Worm (Caenorhabditis elegans): ENCODE measurements around the gene M117.1.

M117.1 gene

ce11 chrIV:11821591-11822361, 7.7 kb downstream of the M117.1 start, which contains the start of the genes par-5 and M117.3 (continued):
- TF ChIP-seq nhr-47 (tag; optimal IDR thresholded peaks at IDR 0.05), result peak; percentile 79

ce11 chrIV:11822454-11822853, 8.4 kb downstream of the M117.1 start:
- TF ChIP-seq fkh-10 (GFP tag; optimal IDR thresholded peaks at IDR 0.05), result no peak
- TF ChIP-seq unc-86 (tag; optimal IDR thresholded peaks at IDR 0.05), result peak; percentile 15
- no peak for TF ChIP-seq zip-4 (GFP tag; optimal IDR thresholded peaks at IDR 0.05)
- TF ChIP-seq xbp-1 (tag; optimal IDR thresholded peaks at IDR 0.05), result peak; percentile 52
- TF ChIP-seq dsc-1 (tag; optimal IDR thresholded peaks at IDR 0.05), result peak; percentile 23
- TF ChIP-seq tlp-1 (tag; optimal IDR thresholded peaks at IDR 0.05), result no peak
- no peak for TF ChIP-seq mef-2 (tag; optimal IDR thresholded peaks at IDR 0.05)
- peak; percentile 1 for TF ChIP-seq nhr-77 (tag; optimal IDR thresholded peaks at IDR 0.05)
- TF ChIP-seq nhr-19 (GFP tag; conservative IDR thresholded peaks at IDR 0.05), result peak; percentile 48
- peak; percentile 44 to 80 for TF ChIP-seq lsy-2 (tag; optimal IDR thresholded peaks at IDR 0.05)
- peak; percentile 31 for TF ChIP-seq nhr-20 (tag; optimal IDR thresholded peaks at IDR 0.05)
- no peak for TF ChIP-seq ama-1 (optimal IDR thresholded peaks at IDR 0.05)
- TF ChIP-seq ets-5 (GFP tag; IDR thresholded peaks at IDR 0.05), result no peak
- TF ChIP-seq lin-13 (GFP tag; optimal IDR thresholded peaks at IDR 0.05), result peak; percentile 48
- no peak for TF ChIP-seq unc-30 (tag; optimal IDR thresholded peaks at IDR 0.05)
- peak; percentile 87 to 93 (median 89) for TF ChIP-seq dpl-1 (GFP tag; optimal IDR thresholded peaks at IDR 0.05)
- peak; percentile 35 for TF ChIP-seq mep-1 (tag; optimal IDR thresholded peaks at IDR 0.05)
- TF ChIP-seq hpl-2 (GFP tag; optimal IDR thresholded peaks at IDR 0.05), result no peak
- peak; percentile 21 for TF ChIP-seq fkh-8 (tag; optimal IDR thresholded peaks at IDR 0.05)
- TF ChIP-seq unc-130 (tag; optimal IDR thresholded peaks at IDR 0.05), result no peak
- TF ChIP-seq swsn-7 (tag; optimal IDR thresholded peaks at IDR 0.05), result peak; percentile 55
- peak; percentile 51 for TF ChIP-seq skn-1 (tag; optimal IDR thresholded peaks at IDR 0.05)
- peak in 1 of 6 experiments; percentile 36 for TF ChIP-seq elt-3 (tag; optimal IDR thresholded peaks at IDR 0.05)
- TF ChIP-seq lin-35 (GFP tag; optimal IDR thresholded peaks at IDR 0.05), result peak; percentile 90 to 93
- no peak for TF ChIP-seq ceh-90 (tag; optimal IDR thresholded peaks at IDR 0.05)
- no peak for TF ChIP-seq ces-1 (GFP tag; optimal IDR thresholded peaks at IDR 0.05)
- TF ChIP-seq aly-2 (tag; optimal IDR thresholded peaks at IDR 0.05), result no peak
- TF ChIP-seq nhr-12 (tag; optimal IDR thresholded peaks at IDR 0.05), result no peak
- peak; percentile 17 for TF ChIP-seq blmp-1 (tag; optimal IDR thresholded peaks at IDR 0.05)
- peak; percentile 47 for TF ChIP-seq nhr-85 (tag)
- no peak for TF ChIP-seq alr-1 (tag; optimal IDR thresholded peaks at IDR 0.05; ENCODE audit: borderline replicate concordance)
- TF ChIP-seq nhr-47 (tag; optimal IDR thresholded peaks at IDR 0.05), result peak; percentile 44
- no peak for TF ChIP-seq efl-3 (GFP tag; optimal IDR thresholded peaks at IDR 0.05)
- TF ChIP-seq pax-3 (tag; optimal IDR thresholded peaks at IDR 0.05), result peak; percentile 38
- TF ChIP-seq nhr-11 (tag; optimal IDR thresholded peaks at IDR 0.05), result no peak
- TF ChIP-seq lin-15B (tag; optimal IDR thresholded peaks at IDR 0.05), result peak; percentile 41
- TF ChIP-seq C16A3.4 (tag; optimal IDR thresholded peaks at IDR 0.05), result peak; percentile 49
- TF ChIP-seq lin-14 (GFP tag; optimal IDR thresholded peaks at IDR 0.05), result no peak
- peak; percentile 57 for TF ChIP-seq snu-23 (GFP tag; optimal IDR thresholded peaks at IDR 0.05)
- TF ChIP-seq elt-2 (tag; optimal IDR thresholded peaks at IDR 0.05), result no peak
- peak; percentile 3 for TF ChIP-seq F16B12.6 (tag; optimal IDR thresholded peaks at IDR 0.05)
- TF ChIP-seq ceh-63 (GFP tag; optimal IDR thresholded peaks at IDR 0.05), result no peak
- TF ChIP-seq pag-3 (tag; optimal IDR thresholded peaks at IDR 0.05; ENCODE audit: borderline replicate concordance, insufficient read depth), result no peak
- peak; percentile 21; the same call in 1 of the 2 replicates for TF ChIP-seq ceh-88 (GFP tag; IDR thresholded peaks at IDR 0.05)
- peak; percentile 10 for TF ChIP-seq fos-1 (tag; optimal IDR thresholded peaks at IDR 0.05)
- TF ChIP-seq nhr-90 (tag; optimal IDR thresholded peaks at IDR 0.05; ENCODE audit: poor library complexity), result no peak
- no peak for TF ChIP-seq fkh-4 (tag; optimal IDR thresholded peaks at IDR 0.05; ENCODE audit: borderline replicate concordance)
- peak; percentile 46; the same call in 1 of the 2 replicates for TF ChIP-seq isw-1 (GFP tag; IDR thresholded peaks at IDR 0.05)
- peak; percentile 10 to 85 (median 34) for TF ChIP-seq ceh-82 (tag; optimal IDR thresholded peaks at IDR 0.05)

Data from whole organism, L1 larva.